Worm (Caenorhabditis elegans) whole organism, young adult: Measurements from ENCODE around the gene T13F3.8.

Source experiments
- B0261.1 ChIP-seq: sonication (generic microtip); optimal IDR thresholded peaks from 2 replicates; lab custom pipeline; 2016; ENCODE audit warnings: mild to moderate bottlenecking, missing genetic modification characterization, moderate library complexity, missing compliant biosample characterization
- F57C9.4 ChIP-seq: sonication (generic microtip); optimal IDR thresholded peaks from 2 replicates; lab custom pipeline; 2017; ENCODE audit warnings: mild to moderate bottlenecking, missing genetic modification characterization, missing compliant biosample characterization
- ama-1 ChIP-seq, 3 experiments: fragments of 150-350 bp in 1 of 3; sonication (generic microtip) in 2 of 3; optimal IDR thresholded peaks; 2 replicates each; lab custom pipeline; 2014 to 2018; ENCODE audit warnings: missing biosample characterization in 2 of 3, missing genetic modification characterization in 2 of 3, missing genetic modification reagents in 2 of 3
- cebp-1 ChIP-seq, 2 experiments: fragments of 200-800 bp in 1 of 2; sonication (Bioruptor generic) in 1 of 2; sonication (generic microtip) in 1 of 2; IDR thresholded peaks in 1 of 2; optimal IDR thresholded peaks in 1 of 2; 2 replicates each; pipeline versions ENCODE4 v1.3.6 to Lab custom; 2017 to 2022; ENCODE audit warnings: missing compliant biosample characterization in 2 of 2, missing genetic modification characterization in 2 of 2, mild to moderate bottlenecking in 1 of 2, missing genetic modification reagents in 1 of 2, moderate library complexity in 1 of 2
- dpl-1 ChIP-seq: fragments of 150-350 bp; optimal IDR thresholded peaks from 2 replicates; lab custom pipeline; 2014; ENCODE audit warnings: missing biosample characterization, missing genetic modification reagents, missing genetic modification characterization
- egl-44 ChIP-seq: fragments of 200-800 bp; sonication (Bioruptor generic); IDR thresholded peaks from 2 replicates; pipeline ENCODE4 v1.3.6; 2022; ENCODE audit warnings: missing genetic modification reagents, missing genetic modification characterization, missing compliant biosample characterization
- lsl-1 ChIP-seq: fragments of 200-800 bp; sonication (Bioruptor generic); optimal IDR thresholded peaks from 2 replicates; lab custom pipeline; 2018; ENCODE audit warnings: mild to moderate bottlenecking, missing genetic modification characterization, moderate library complexity, missing compliant biosample characterization
- madf-6 ChIP-seq: fragments of 200-800 bp; sonication (Bioruptor generic); IDR thresholded peaks from 2 replicates; pipeline ENCODE4 v1.3.6; 2022; ENCODE audit warnings: missing genetic modification reagents, missing genetic modification characterization, missing compliant biosample characterization
- pha-4 ChIP-seq: fragments of 150-350 bp; sonication (generic microtip); optimal IDR thresholded peaks from 2 replicates; lab custom pipeline; 2014; ENCODE audit warnings: missing biosample characterization, missing genetic modification reagents, missing genetic modification characterization

ce11 chrV:16309523-16309922 is 39.9 kb downstream of the T13F3.8 start, which contains the start of gene oac-7:
- no peak for TF ChIP-seq pha-4 (tag; lab: Kevin White, UChicago)
- no peak for TF ChIP-seq B0261.1 (tag; lab: Kevin White, UChicago)
- no peak for TF ChIP-seq egl-44 (GFP tag; lab: Robert Waterston, UW)
- TF ChIP-seq lsl-1 (GFP tag; lab: Kevin White, UChicago): no peak
- no peak for TF ChIP-seq dpl-1 (GFP tag; lab: Kevin White, UChicago)
- no peak for TF ChIP-seq F57C9.4 (tag; lab: Kevin White, UChicago)
- TF ChIP-seq madf-6 (GFP tag; lab: Robert Waterston, UW): no peak
- no peak for TF ChIP-seq ama-1 (optimal IDR thresholded peaks at IDR 0.05; lab: Kevin White, UChicago)
- no peak for TF ChIP-seq ama-1 (GFP tag; optimal IDR thresholded peaks at IDR 0.05; lab: Kevin White, UChicago)
- TF ChIP-seq cebp-1 (GFP tag; IDR thresholded peaks at IDR 0.05; lab: Robert Waterston, UW): no peak
- TF ChIP-seq cebp-1 (tag; optimal IDR thresholded peaks at IDR 0.05; lab: Kevin White, UChicago): peak; percentile 85
